Worm (Caenorhabditis elegans) whole organism, midembryonic: ENCODE data around the gene F54H12.8.

ENCODE experiments used
- T22C8.4 ChIP-seq: fragments of 200-800 bp; sonication (Bioruptor generic); IDR thresholded peaks from 2 replicates; pipeline ENCODE4 v1.3.6; 2022; ENCODE audit warnings: missing genetic modification characterization, missing compliant biosample characterization
- cog-1 ChIP-seq: sonication (generic microtip); optimal IDR thresholded peaks from 2 replicates; lab custom pipeline; 2016; ENCODE audit warnings: missing genetic modification characterization, missing compliant biosample characterization
- flt-1 ChIP-seq: fragments of 200-800 bp; sonication (Bioruptor generic); IDR thresholded peaks from 2 replicates; pipeline ENCODE4 v1.3.6; 2022; ENCODE audit warnings: missing genetic modification characterization, missing compliant biosample characterization
- klf-2 ChIP-seq: fragments of 200-800 bp; sonication (Bioruptor generic); conservative IDR thresholded peaks from 2 replicates; pipeline ENCODE4 v1.3.6; 2022; ENCODE audit warnings: missing genetic modification reagents, missing genetic modification characterization, missing compliant biosample characterization
- med-1 ChIP-seq: sonication (generic microtip); optimal IDR thresholded peaks from 2 replicates; lab custom pipeline; 2017; ENCODE audit warnings: missing genetic modification characterization, mild to moderate bottlenecking, missing compliant biosample characterization, antibody characterized with exemption, missing genetic modification reagents; ENCODE audit not compliant: insufficient read depth
- ref-1 ChIP-seq: fragments of 200-800 bp; sonication (Bioruptor generic); conservative IDR thresholded peaks from 2 replicates; pipeline ENCODE4 v1.3.6; 2022; ENCODE audit warnings: missing genetic modification reagents, missing genetic modification characterization, missing compliant biosample characterization
- tab-1 ChIP-seq: fragments of 200-800 bp; sonication (Bioruptor generic); IDR thresholded peaks from 2 replicates; pipeline ENCODE4 v1.3.6; 2022; ENCODE audit warnings: missing genetic modification characterization, missing compliant biosample characterization
- ztf-23 ChIP-seq: fragments of 200-800 bp; sonication (Bioruptor generic); IDR thresholded peaks from 2 replicates; pipeline ENCODE4 v1.3.6; 2022; ENCODE audit warnings: missing genetic modification reagents, missing genetic modification characterization, missing compliant biosample characterization
- ztf-29 ChIP-seq: fragments of 200-800 bp; sonication (Bioruptor generic); IDR thresholded peaks from 2 replicates; pipeline ENCODE4 v1.3.6; 2022; ENCODE audit warnings: missing genetic modification reagents, missing genetic modification characterization, missing compliant biosample characterization

F54H12.8 gene

ce11 chrIII:7969121-7969520 is at the start of gene F54H12.8, which contains the start of gene F54H12.7:
Gene F54H12.8 (minus strand): TSS chrIII:7969221.
Gene F54H12.7 (plus strand): TSS chrIII:7969349.
- TF ChIP-seq klf-2 (GFP tag; lab: Robert Waterston, UW) (no peak), T22C8.4 (GFP tag; lab: Robert Waterston, UW) (no peak), ztf-23 (no peak), ref-1 (GFP tag; lab: Robert Waterston, UW) (no peak), tab-1 (GFP tag; lab: Robert Waterston, UW) (no peak), flt-1 (no peak), cog-1 (tag; lab: Kevin White, UChicago) (no peak), ztf-29 (GFP tag; lab: Robert Waterston, UW) (no peak), med-1 (no peak)

- no peak for TF ChIP-seq tab-1 (GFP tag; lab: Robert Waterston, UW)
- no peak for TF ChIP-seq T22C8.4 (GFP tag; lab: Robert Waterston, UW)
- TF ChIP-seq klf-2 (GFP tag; lab: Robert Waterston, UW), result no peak
- no peak for TF ChIP-seq med-1
- no peak for TF ChIP-seq ref-1 (GFP tag; lab: Robert Waterston, UW)
- TF ChIP-seq cog-1 (tag; lab: Kevin White, UChicago), result no peak
Observed at ce11 chrIII:8017053-8017452, 48.0 kb upstream of the F54H12.8 start.

ce11 chrIII:8016438-8016837 is 47.4 kb upstream of the F54H12.8 start, which contains the start of gene F44B9.5:
Gene F44B9.5 (minus strand): TSS chrIII:8016538.
- TF ChIP-seq klf-2 (GFP tag; lab: Robert Waterston, UW) (no peak), cog-1 (tag; lab: Kevin White, UChicago) (no peak), ref-1 (GFP tag; lab: Robert Waterston, UW) (no peak), tab-1 (GFP tag; lab: Robert Waterston, UW) (no peak), med-1 (no peak), ztf-29 (GFP tag; lab: Robert Waterston, UW) (no peak), flt-1 (no peak), ztf-23 (no peak), T22C8.4 (GFP tag; lab: Robert Waterston, UW) (no peak)

ce11 chrIII:8013582-8013981 is 44.6 kb upstream of the F54H12.8 start:
- no peak for TF ChIP-seq flt-1
- no peak for TF ChIP-seq T22C8.4 (GFP tag; lab: Robert Waterston, UW)
- TF ChIP-seq cog-1 (tag; lab: Kevin White, UChicago), result no peak
- TF ChIP-seq ztf-23, result no peak
- TF ChIP-seq ztf-29 (GFP tag; lab: Robert Waterston, UW), result no peak
- no peak for TF ChIP-seq ref-1 (GFP tag; lab: Robert Waterston, UW)
- TF ChIP-seq klf-2 (GFP tag; lab: Robert Waterston, UW), result no peak
- no peak for TF ChIP-seq tab-1 (GFP tag; lab: Robert Waterston, UW)
- no peak for TF ChIP-seq med-1

ce11 chrIII:8010260-8010822 is 41.3 kb upstream of the F54H12.8 start, which contains the start of gene cit-1.2:
Gene cit-1.2 (plus strand): TSS chrIII:8010772.
- TF ChIP-seq ztf-29 (GFP tag; lab: Robert Waterston, UW), result no peak
- TF ChIP-seq flt-1, result no peak
- TF ChIP-seq tab-1 (GFP tag; lab: Robert Waterston, UW), result no peak
- TF ChIP-seq ref-1 (GFP tag; lab: Robert Waterston, UW), result no peak
- no peak for TF ChIP-seq ztf-23
- no peak for TF ChIP-seq klf-2 (GFP tag; lab: Robert Waterston, UW)
- TF ChIP-seq med-1, result no peak
- no peak for TF ChIP-seq T22C8.4 (GFP tag; lab: Robert Waterston, UW)
- no peak for TF ChIP-seq cog-1 (tag; lab: Kevin White, UChicago)

ce11 chrIII:8009769-8010168 is 40.7 kb upstream of the F54H12.8 start, which contains the start of gene cit-1.1:
Gene cit-1.1 (minus strand): TSS chrIII:8009821.
- TF ChIP-seq flt-1 (no peak), tab-1 (GFP tag; lab: Robert Waterston, UW) (no peak), T22C8.4 (GFP tag; lab: Robert Waterston, UW) (no peak), klf-2 (GFP tag; lab: Robert Waterston, UW) (no peak), ref-1 (GFP tag; lab: Robert Waterston, UW) (no peak), med-1 (no peak), cog-1 (tag; lab: Kevin White, UChicago) (no peak), ztf-23 (no peak), ztf-29 (GFP tag; lab: Robert Waterston, UW) (no peak)

ce11 chrIII:8004091-8004490 is 35.1 kb upstream of the F54H12.8 start, which contains the start of gene C06G4.6:
Gene C06G4.6 (plus strand): TSS chrIII:8004391.
- no peak for TF ChIP-seq med-1
- no peak for TF ChIP-seq ref-1 (GFP tag; lab: Robert Waterston, UW)
- no peak for TF ChIP-seq tab-1 (GFP tag; lab: Robert Waterston, UW)
- TF ChIP-seq cog-1 (tag; lab: Kevin White, UChicago), result no peak
- TF ChIP-seq T22C8.4 (GFP tag; lab: Robert Waterston, UW), result no peak
- no peak for TF ChIP-seq flt-1
- TF ChIP-seq ztf-23, result no peak
- TF ChIP-seq ztf-29 (GFP tag; lab: Robert Waterston, UW), result no peak
- TF ChIP-seq klf-2 (GFP tag; lab: Robert Waterston, UW), result no peak

ce11 chrIII:8001557-8001956 is 32.5 kb upstream of the F54H12.8 start:
- TF ChIP-seq ztf-29 (GFP tag; lab: Robert Waterston, UW), result no peak
- TF ChIP-seq cog-1 (tag; lab: Kevin White, UChicago), result no peak
- no peak for TF ChIP-seq T22C8.4 (GFP tag; lab: Robert Waterston, UW)
- TF ChIP-seq ztf-23, result no peak
- TF ChIP-seq klf-2 (GFP tag; lab: Robert Waterston, UW), result no peak
- no peak for TF ChIP-seq flt-1
- no peak for TF ChIP-seq tab-1 (GFP tag; lab: Robert Waterston, UW)
- no peak for TF ChIP-seq med-1
- TF ChIP-seq ref-1 (GFP tag; lab: Robert Waterston, UW), result no peak

ce11 chrIII:7997447-7998046 is 28.5 kb upstream of the F54H12.8 start:
- TF ChIP-seq ztf-23 (no peak), ref-1 (GFP tag; lab: Robert Waterston, UW) (no peak), T22C8.4 (GFP tag; lab: Robert Waterston, UW) (no peak), tab-1 (GFP tag; lab: Robert Waterston, UW) (no peak), klf-2 (GFP tag; lab: Robert Waterston, UW) (no peak), med-1 (no peak), ztf-29 (GFP tag; lab: Robert Waterston, UW) (no peak), flt-1 (no peak), cog-1 (tag; lab: Kevin White, UChicago) (no peak)
